Fruit fly (Drosophila melanogaster): Measurements from ENCODE around the gene CAH5.
A peak's percentile ranks its signal among the peaks of the same experiment; 100 is the strongest.

Gene CAH5

DNA sequence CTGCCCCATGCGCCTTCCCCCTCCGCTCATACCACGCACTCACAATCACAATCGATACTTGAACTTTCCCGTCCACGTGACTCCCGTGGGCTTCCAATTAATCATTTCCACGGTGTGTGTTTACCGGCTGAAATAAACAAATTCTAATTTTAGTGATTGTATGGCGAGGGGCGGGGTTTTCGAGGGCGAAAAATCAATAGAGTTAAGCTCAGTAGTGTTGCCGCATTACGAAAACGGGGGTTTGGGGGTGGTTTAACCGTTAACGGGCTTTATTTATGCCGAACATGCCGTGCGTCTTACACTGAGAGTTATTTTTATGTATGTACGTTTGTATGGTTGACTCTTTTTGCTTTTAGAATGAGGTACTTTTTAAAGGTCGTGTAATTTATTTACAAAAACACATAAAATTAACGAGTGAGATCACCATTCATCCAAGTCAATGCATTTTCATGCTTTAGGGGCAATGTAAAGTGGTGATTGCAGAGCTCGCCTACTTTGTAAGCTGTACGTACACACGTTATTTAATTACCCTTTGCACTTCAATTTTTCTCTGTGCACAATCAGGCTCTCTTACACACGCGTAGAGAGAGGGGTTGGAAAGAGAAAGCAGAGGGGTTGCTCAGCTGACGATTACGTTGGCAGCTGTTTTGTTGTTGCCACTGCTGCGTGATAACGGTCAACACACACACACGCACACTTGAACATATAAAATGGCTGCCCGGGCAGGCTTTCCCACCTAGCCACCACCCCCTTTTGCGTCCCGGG is 40.1 kb upstream of the CAH5 start (continued):
- TF ChIP-seq CG6791 (GFP tag; IDR thresholded peaks at IDR 0.05; ENCODE audit: partially characterized antibody) (no peak), CG12744 (GFP tag; optimal IDR thresholded peaks at IDR 0.05) (peak; percentile 77), Dek (tag; optimal IDR thresholded peaks at IDR 0.05) (peak; percentile 85), trem (tag; optimal IDR thresholded peaks at IDR 0.05) (peak; percentile 67), fru (optimal IDR thresholded peaks at IDR 0.05) (no peak), CG17912 (GFP tag; optimal IDR thresholded peaks at IDR 0.05) (peak; percentile 60), bowl (GFP tag; IDR thresholded peaks at IDR 0.05) (no peak), sug (tag; optimal IDR thresholded peaks at IDR 0.05) (peak; percentile 72), CG14441 (GFP tag; IDR thresholded peaks at IDR 0.05) (no peak), CG4360 (GFP tag; IDR thresholded peaks at IDR 0.05) (no peak), gce (GFP tag; IDR thresholded peaks at IDR 0.05) (no peak), CG9727 (GFP tag; optimal IDR thresholded peaks at IDR 0.05) (peak; percentile 90), bsh (GFP tag; optimal IDR thresholded peaks at IDR 0.05) (peak; percentile 32 to 81), C15 (GFP tag; IDR thresholded peaks at IDR 0.05) (no peak), bcd (GFP tag; optimal IDR thresholded peaks at IDR 0.05) (peak; percentile 85), CG2889 (GFP tag; IDR thresholded peaks at IDR 0.05) (no peak), mirr (GFP tag; optimal IDR thresholded peaks at IDR 0.05) (peak; percentile 14), CG14014 (GFP tag; IDR thresholded peaks at IDR 0.05) (no peak), B-H2 (GFP tag; optimal IDR thresholded peaks at IDR 0.05) (peak; percentile 74), ro (GFP tag; IDR thresholded peaks at IDR 0.05) (no peak), toy (GFP tag; IDR thresholded peaks at IDR 0.05) (no peak), Optix (GFP tag; IDR thresholded peaks at IDR 0.05) (no peak), CG10959 (GFP tag; IDR thresholded peaks at IDR 0.05) (no peak), pita (GFP tag; optimal IDR thresholded peaks at IDR 0.05) (no peak), CG7745 (tag; optimal IDR thresholded peaks at IDR 0.05) (no peak), MESR4 (GFP tag; optimal IDR thresholded peaks at IDR 0.05) (no peak), Oli (tag; optimal IDR thresholded peaks at IDR 0.05) (peak; percentile 88), nmo (GFP tag; optimal IDR thresholded peaks at IDR 0.05) (peak; percentile 86), unpg (GFP tag; optimal IDR thresholded peaks at IDR 0.05) (peak; percentile 85), Scr (GFP tag; IDR thresholded peaks at IDR 0.05; ENCODE audit: partially characterized antibody) (no peak), lilli (GFP tag; optimal IDR thresholded peaks at IDR 0.05) (peak; percentile 87), Oaz (GFP tag; IDR thresholded peaks at IDR 0.05) (no peak), CG14667 (GFP tag; IDR thresholded peaks at IDR 0.05) (no peak), pan (optimal IDR thresholded peaks at IDR 0.05) (no peak), pan (GFP tag; optimal IDR thresholded peaks at IDR 0.05 in 1 of 2, IDR thresholded peaks at IDR 0.05 in 1 of 2) (no peak), pho (GFP tag; optimal IDR thresholded peaks at IDR 0.05) (peak; percentile 84), dysf (GFP tag; IDR thresholded peaks at IDR 0.05) (no peak), Atf-2 (GFP tag; optimal IDR thresholded peaks at IDR 0.05) (peak; percentile 83), CG17359 (tag; optimal IDR thresholded peaks at IDR 0.05) (peak; percentile 81), CG8359 (GFP tag; optimal IDR thresholded peaks at IDR 0.05; ENCODE audit: borderline replicate concordance) (peak; percentile 64), cwo (GFP tag; optimal IDR thresholded peaks at IDR 0.05) (peak; percentile 82), CG8290 (GFP tag; optimal IDR thresholded peaks at IDR 0.05) (peak; percentile 57), CG8290 (tag; optimal IDR thresholded peaks at IDR 0.05) (peak in 1 of 2 experiments; percentile 81), bigmax (GFP tag; optimal IDR thresholded peaks at IDR 0.05) (no peak), CG6765 (GFP tag; optimal IDR thresholded peaks at IDR 0.05) (peak; percentile 79), CG17385 (GFP tag; optimal IDR thresholded peaks at IDR 0.05) (peak; percentile 78), Sry-β (GFP tag; optimal IDR thresholded peaks at IDR 0.05) (peak; percentile 16), GATAe (GFP tag; conservative IDR thresholded peaks at IDR 0.05) (no peak), CHES-1-like (GFP tag; optimal IDR thresholded peaks at IDR 0.05) (peak; percentile 76), chinmo (GFP tag; IDR thresholded peaks at IDR 0.05; ENCODE audit: partially characterized antibody) (no peak)
